Worm (Caenorhabditis elegans) whole organism, late embryonic: ENCODE data around the gene mgl-1.
A peak's percentile ranks its signal among the peaks of the same experiment; 100 is the strongest.

Experiments
- ahr-1 ChIP-seq: sonication (generic microtip); optimal IDR thresholded peaks from 2 replicates; lab custom pipeline; 2016; ENCODE audit warnings: missing genetic modification characterization, missing compliant biosample characterization
- ceh-6 ChIP-seq: fragments of 200-800 bp; sonication (Bioruptor generic); optimal IDR thresholded peaks from 2 replicates; lab custom pipeline; 2018; ENCODE audit warnings: mild to moderate bottlenecking, missing genetic modification characterization, missing compliant biosample characterization
- elt-2 ChIP-seq: sonication (generic microtip); optimal IDR thresholded peaks from 2 replicates; lab custom pipeline; 2016; ENCODE audit warnings: missing genetic modification reagents, missing genetic modification characterization, missing compliant biosample characterization
- fkh-10 ChIP-seq: fragments of 150-350 bp; optimal IDR thresholded peaks from 2 replicates; lab custom pipeline; 2014; ENCODE audit warnings: missing biosample characterization, missing genetic modification reagents, missing genetic modification characterization
- hlh-6 ChIP-seq: sonication (generic microtip); optimal IDR thresholded peaks from 2 replicates; lab custom pipeline; 2016; ENCODE audit warnings: missing genotype, missing genetic modification characterization, missing compliant biosample characterization
- odd-2 ChIP-seq: sonication (generic microtip); optimal IDR thresholded peaks from 2 replicates; lab custom pipeline; 2017; ENCODE audit warnings: antibody characterized with exemption, mild to moderate bottlenecking, missing genetic modification characterization, missing compliant biosample characterization
- pha-2 ChIP-seq: sonication (generic microtip); optimal IDR thresholded peaks from 2 replicates; lab custom pipeline; 2017; ENCODE audit warnings: mild to moderate bottlenecking, missing genetic modification characterization, missing compliant biosample characterization
- pqm-1 ChIP-seq: sonication (generic microtip); optimal IDR thresholded peaks from 2 replicates; lab custom pipeline; 2016; ENCODE audit warnings: missing genetic modification characterization, missing compliant biosample characterization
- rnt-1 ChIP-seq: sonication (generic microtip); optimal IDR thresholded peaks from 2 replicates; lab custom pipeline; 2016; ENCODE audit warnings: missing genetic modification characterization, missing compliant biosample characterization
- sdc-2 ChIP-seq: sonication (generic microtip); optimal IDR thresholded peaks from 2 replicates; lab custom pipeline; 2016; ENCODE audit warnings: missing genotype, missing genetic modification characterization, missing compliant biosample characterization
- syd-9 ChIP-seq: sonication (generic microtip); optimal IDR thresholded peaks from 2 replicates; lab custom pipeline; 2016; ENCODE audit warnings: mild to moderate bottlenecking, missing genetic modification characterization, moderate library complexity, missing compliant biosample characterization

mgl-1 gene

ce11 chrX:9924962-9925361 lies 51.1 kb downstream of the mgl-1 start, which contains the start of gene ugt-23:
TSS of gene ugt-23 (minus strand) at chrX:9925173.
- TF ChIP-seq elt-2 (tag; lab: Kevin White, UChicago) (peak; percentile 70), ceh-6 (GFP tag; lab: Kevin White, UChicago) (no peak), fkh-10 (GFP tag; lab: Kevin White, UChicago) (no peak)

- TF ChIP-seq rnt-1 (tag; lab: Kevin White, UChicago) (no peak), syd-9 (tag; lab: Kevin White, UChicago) (no peak)
These were observed 54.8 kb downstream of the mgl-1 start, which contains the start of gene C17G1.2 for ce11 chrX:9921257-9921656. TSS of gene C17G1.2 (plus strand) at chrX:9921557.

ce11 chrX:9918997-9919396 lies 57.1 kb downstream of the mgl-1 start, which contains the start of gene folr-1:
TSS of gene folr-1 (plus strand) at chrX:9919297.
- no peak for TF ChIP-seq ahr-1 (tag; lab: Kevin White, UChicago)
- no peak for TF ChIP-seq odd-2 (tag; lab: Kevin White, UChicago)
- no peak for TF ChIP-seq sdc-2 (tag; lab: Kevin White, UChicago)
- TF ChIP-seq rnt-1 (tag; lab: Kevin White, UChicago), result no peak
- TF ChIP-seq fkh-10 (GFP tag; lab: Kevin White, UChicago), result no peak
- no peak for TF ChIP-seq pqm-1 (tag; lab: Kevin White, UChicago)
- no peak for TF ChIP-seq ceh-6 (GFP tag; lab: Kevin White, UChicago)
- TF ChIP-seq pha-2, result no peak
- no peak for TF ChIP-seq hlh-6 (tag; lab: Kevin White, UChicago)
